Fruit fly (Drosophila melanogaster): ENCODE data around the gene mRpL1.

The mRpL1 gene

DNA sequence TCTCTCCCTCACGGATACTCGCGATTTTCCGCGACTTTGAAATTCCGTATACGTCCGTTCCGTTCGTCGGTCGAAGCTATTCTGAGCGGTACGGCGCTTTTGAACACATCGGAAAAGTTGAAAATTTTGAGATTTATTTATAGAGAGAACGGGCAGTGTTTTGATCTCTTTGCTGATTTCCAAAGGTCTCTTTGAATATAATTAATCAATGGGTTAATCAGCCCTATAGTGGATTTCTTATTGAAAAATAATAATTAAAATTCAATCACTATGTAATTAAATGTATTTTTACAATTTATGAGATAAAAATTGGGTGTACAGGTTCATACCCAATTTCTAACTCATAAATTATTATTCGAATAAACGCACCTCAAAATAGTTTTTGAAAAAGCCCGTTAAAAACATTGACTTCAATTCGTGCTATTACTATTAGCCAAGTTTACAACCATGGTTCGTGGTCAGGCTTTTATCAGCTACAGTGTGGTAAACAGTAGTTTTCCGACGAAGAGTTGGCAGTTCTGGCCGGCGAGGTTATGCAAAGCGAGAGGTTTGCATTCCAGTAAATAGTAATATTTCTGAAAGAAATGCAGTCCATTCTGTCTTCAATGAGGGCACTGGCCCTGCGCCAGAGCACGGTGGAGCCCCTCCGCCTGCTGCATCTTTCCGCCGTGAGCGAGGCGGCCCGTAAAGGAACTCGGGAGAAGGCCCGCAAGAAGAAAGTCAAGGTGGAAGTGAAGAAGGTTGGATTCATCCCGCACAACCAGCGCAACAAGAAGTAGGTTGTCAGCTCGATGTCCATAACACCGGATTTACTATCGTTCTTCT is at the start of gene mRpL1, which contains the start of gene CG9626:
Gene mRpL1, plus strand, starts transcription at position 513 of the 825 bp plus-strand sequence.
Gene CG9626, minus strand, starts transcription at position 51 of the 825 bp plus-strand sequence.
- peak; percentile 42 for TF ChIP-seq CG13624 (GFP tag; optimal IDR thresholded peaks at IDR 0.05)
- TF ChIP-seq Abd-B (GFP tag; optimal IDR thresholded peaks at IDR 0.05), result peak; percentile 78
- peak; percentile 91 for TF ChIP-seq MBD-R2 (GFP tag; IDR thresholded peaks at IDR 0.05)
- TF ChIP-seq HLH4C (GFP tag; IDR thresholded peaks at IDR 0.05; ENCODE audit: partially characterized antibody), result peak; percentile 15; the same call in 1 of the 3 replicates
- peak; percentile 63; the same call in 2 of the 3 replicates for TF ChIP-seq Opbp (GFP tag; IDR thresholded peaks at IDR 0.05; ENCODE audit: partially characterized antibody)
- peak; percentile 46; the same call in 1 of the 2 replicates for TF ChIP-seq NFAT (GFP tag; IDR thresholded peaks at IDR 0.05)
- peak; percentile 1 for TF ChIP-seq pum (GFP tag; optimal IDR thresholded peaks at IDR 0.05)
- TF ChIP-seq CG12104 (GFP tag; optimal IDR thresholded peaks at IDR 0.05), result no peak
- no peak for TF ChIP-seq cwo (GFP tag; optimal IDR thresholded peaks at IDR 0.05)
- TF ChIP-seq CTCF (GFP tag; optimal IDR thresholded peaks at IDR 0.05), result peak; percentile 82
- peak; percentile 89 for TF ChIP-seq CG1603 (tag; optimal IDR thresholded peaks at IDR 0.05)
- TF ChIP-seq Dfd (GFP tag; optimal IDR thresholded peaks at IDR 0.05), result no peak
- 0 out of 2 replicates have a peak, but pooled peaks have one; percentile 21 for TF ChIP-seq sisA (GFP tag; IDR thresholded peaks at IDR 0.05)
- TF ChIP-seq pzg (GFP tag; optimal IDR thresholded peaks at IDR 0.05), result peak; percentile 90
- no peak for TF ChIP-seq CG4328 (GFP tag; optimal IDR thresholded peaks at IDR 0.05)
- TF ChIP-seq Dad (GFP tag; optimal IDR thresholded peaks at IDR 0.05), result peak; percentile 34
- no peak for TF ChIP-seq hkb (optimal IDR thresholded peaks at IDR 0.05)
- TF ChIP-seq hkb (GFP tag; IDR thresholded peaks at IDR 0.05), result no peak
- peak; percentile 51; the same call in 1 of the 3 replicates for TF ChIP-seq CG2199 (GFP tag; IDR thresholded peaks at IDR 0.05)
- TF ChIP-seq MESR4 (GFP tag; optimal IDR thresholded peaks at IDR 0.05), result peak; percentile 78
- peak; percentile 49; the same call in 1 of the 2 replicates for TF ChIP-seq slbo (GFP tag; IDR thresholded peaks at IDR 0.05)
- TF ChIP-seq lab (GFP tag; optimal IDR thresholded peaks at IDR 0.05), result no peak
- TF ChIP-seq sd (tag; optimal IDR thresholded peaks at IDR 0.05), result peak; percentile 87
- peak; percentile 47 for TF ChIP-seq CG9797 (GFP tag; optimal IDR thresholded peaks at IDR 0.05)
- TF ChIP-seq sob (GFP tag; IDR thresholded peaks at IDR 0.05), result peak; percentile 55; the same call in 1 of the 2 replicates
- TF ChIP-seq CG12659 (GFP tag; optimal IDR thresholded peaks at IDR 0.05), result peak; percentile 52
- peak; percentile 19 for TF ChIP-seq CrebB (tag; optimal IDR thresholded peaks at IDR 0.05)
- peak; percentile 95 for TF ChIP-seq Ets65A (GFP tag)
- TF ChIP-seq Bteb2 (GFP tag; optimal IDR thresholded peaks at IDR 0.05), result no peak
- TF ChIP-seq bbx (GFP tag; IDR thresholded peaks at IDR 0.05; ENCODE audit: partially characterized antibody), result peak; percentile 47
- peak; percentile 2 for TF ChIP-seq CG8290 (GFP tag; optimal IDR thresholded peaks at IDR 0.05)
- TF ChIP-seq CG8290 (tag; optimal IDR thresholded peaks at IDR 0.05), result peak in 1 of 2 experiments; percentile 79
- peak; percentile 71 for TF ChIP-seq CG2116 (GFP tag; optimal IDR thresholded peaks at IDR 0.05)
- peak; percentile 46 for TF ChIP-seq sug (tag; optimal IDR thresholded peaks at IDR 0.05)
- TF ChIP-seq ken (GFP tag; IDR thresholded peaks at IDR 0.05), result peak; percentile 41; the same call in 1 of the 3 replicates
- peak; percentile 41 for TF ChIP-seq CG12769 (tag; optimal IDR thresholded peaks at IDR 0.05)
- peak; percentile 99 for TF ChIP-seq Myb (GFP tag; optimal IDR thresholded peaks at IDR 0.05)
- peak; percentile 57 for TF ChIP-seq nmo (GFP tag; optimal IDR thresholded peaks at IDR 0.05)
- TF ChIP-seq ranshi (GFP tag; IDR thresholded peaks at IDR 0.05), result 0 out of 2 replicates have a peak, but pooled peaks have one; percentile 35
- peak; percentile 23; the same call in 1 of the 2 replicates for TF ChIP-seq Scr (GFP tag; IDR thresholded peaks at IDR 0.05; ENCODE audit: partially characterized antibody)
- TF ChIP-seq CG2129 (GFP tag; IDR thresholded peaks at IDR 0.05; ENCODE audit: partially characterized antibody), result no peak
- TF ChIP-seq YL-1 (GFP tag; optimal IDR thresholded peaks at IDR 0.05), result peak; percentile 79
- peak; percentile 30 for TF ChIP-seq grau (tag; optimal IDR thresholded peaks at IDR 0.05)
- TF ChIP-seq corto (GFP tag; optimal IDR thresholded peaks at IDR 0.05), result no peak
- peak in 1 of 2 experiments; percentile 16 for TF ChIP-seq crp (GFP tag; optimal IDR thresholded peaks at IDR 0.05)
- no peak for TF ChIP-seq CG18764 (GFP tag; optimal IDR thresholded peaks at IDR 0.05)
- no peak for TF ChIP-seq TFAM (GFP tag; optimal IDR thresholded peaks at IDR 0.05)
- no peak for TF ChIP-seq tup (GFP tag; optimal IDR thresholded peaks at IDR 0.05)
